Worm (Caenorhabditis elegans) whole organism, L1 larva: ENCODE data around the gene C17H11.1.

ENCODE experiments used
- C16A3.4 ChIP-seq: fragments of 150-350 bp; optimal IDR thresholded peaks from 2 replicates; lab custom pipeline; 2014; ENCODE audit warnings: missing biosample characterization, missing genetic modification characterization
- Y116A8C.19 ChIP-seq: sonication (generic microtip); optimal IDR thresholded peaks from 2 replicates; lab custom pipeline; 2016; ENCODE audit warnings: missing compliant biosample characterization, missing genetic modification characterization, borderline replicate concordance
- ama-1 ChIP-seq: fragments of 150-350 bp; optimal IDR thresholded peaks from 2 replicates; lab custom pipeline; 2014
- blmp-1 ChIP-seq: fragments of 150-350 bp; optimal IDR thresholded peaks from 2 replicates; lab custom pipeline; 2014; ENCODE audit warnings: missing biosample characterization, missing genetic modification characterization
- ceh-63 ChIP-seq: fragments of 200-800 bp; sonication (Bioruptor generic); optimal IDR thresholded peaks from 2 replicates; lab custom pipeline; 2018; ENCODE audit warnings: mild to moderate bottlenecking, missing genetic modification characterization, missing compliant biosample characterization
- ceh-82 ChIP-seq, 3 experiments: fragments of 150-350 bp in 1 of 3; sonication (generic microtip) in 2 of 3; optimal IDR thresholded peaks; 2 replicates each; lab custom pipeline; 2014 to 2017; ENCODE audit warnings: missing biosample characterization in 3 of 3, missing genetic modification characterization in 3 of 3
- ceh-88 ChIP-seq: fragments of 200-800 bp; sonication (Bioruptor generic); IDR thresholded peaks from 2 replicates; pipeline ENCODE4 v1.3.6; 2022; ENCODE audit warnings: missing genetic modification characterization, missing compliant biosample characterization
- ces-1 ChIP-seq: fragments of 150-350 bp; optimal IDR thresholded peaks from 2 replicates; lab custom pipeline; 2014; ENCODE audit warnings: missing biosample characterization, missing genetic modification reagents, missing genetic modification characterization
- dpl-1 ChIP-seq, 3 experiments: fragments of 150-350 bp in 2 of 3; sonication (generic microtip) in 1 of 3; optimal IDR thresholded peaks; 2 replicates each; lab custom pipeline; 2014 to 2017; ENCODE audit warnings: missing biosample characterization in 3 of 3, missing genetic modification characterization in 3 of 3, missing genetic modification reagents in 3 of 3
- dsc-1 ChIP-seq: sonication (generic microtip); optimal IDR thresholded peaks from 2 replicates; lab custom pipeline; 2016; ENCODE audit warnings: mild to moderate bottlenecking, missing genetic modification characterization, missing compliant biosample characterization
- efl-1 ChIP-seq, 4 experiments: fragments of 150-350 bp; optimal IDR thresholded peaks in 3 of 4; peaks in 1 of 4; 1 replicate in 1 of 4; 2 replicates in 3 of 4; lab custom pipeline; 2014; ENCODE audit warnings: missing biosample characterization in 2 of 4, missing genetic modification characterization in 2 of 4, missing genetic modification reagents in 2 of 4
- egl-13 ChIP-seq: sonication (generic microtip); optimal IDR thresholded peaks from 2 replicates; lab custom pipeline; 2016; ENCODE audit warnings: missing genotype, missing genetic modification reagents, missing genetic modification characterization, missing compliant biosample characterization
- fkh-10 ChIP-seq: sonication (generic microtip); optimal IDR thresholded peaks from 2 replicates; lab custom pipeline; 2017; ENCODE audit warnings: missing biosample characterization, missing genetic modification reagents, missing genetic modification characterization
- fkh-8 ChIP-seq: sonication (generic microtip); optimal IDR thresholded peaks from 2 replicates; lab custom pipeline; 2016; ENCODE audit warnings: mild to moderate bottlenecking, missing genetic modification characterization, missing compliant biosample characterization
- grh-1 ChIP-seq: fragments of 200-800 bp; sonication (Bioruptor generic); IDR thresholded peaks from 2 replicates; pipeline ENCODE4 v1.3.6; 2022; ENCODE audit warnings: missing genetic modification reagents, missing genetic modification characterization, missing compliant biosample characterization
- hpl-2 ChIP-seq: fragments of 150-350 bp; optimal IDR thresholded peaks from 2 replicates; lab custom pipeline; 2014; ENCODE audit warnings: missing biosample characterization, missing genetic modification reagents, missing genetic modification characterization
- irx-1 ChIP-seq: sonication (generic microtip); optimal IDR thresholded peaks from 2 replicates; lab custom pipeline; 2016; ENCODE audit warnings: missing genetic modification characterization, missing compliant biosample characterization
- isw-1 ChIP-seq: fragments of 200-800 bp; sonication (Bioruptor generic); IDR thresholded peaks from 2 replicates; pipeline ENCODE4 v1.3.6; 2022; ENCODE audit warnings: missing genetic modification characterization, missing compliant biosample characterization
- lin-14 ChIP-seq: fragments of 200-800 bp; sonication (Bioruptor generic); optimal IDR thresholded peaks from 2 replicates; lab custom pipeline; 2018; ENCODE audit warnings: mild to moderate bottlenecking, missing genetic modification characterization, moderate library complexity, missing compliant biosample characterization
- lin-35 ChIP-seq, 2 experiments: fragments of 150-350 bp; optimal IDR thresholded peaks; 2 replicates each; lab custom pipeline; 2014; ENCODE audit warnings: missing biosample characterization in 2 of 2, missing genetic modification characterization in 2 of 2, missing genetic modification reagents in 2 of 2
- lir-3 ChIP-seq: sonication (generic microtip); optimal IDR thresholded peaks from 2 replicates; lab custom pipeline; 2016; ENCODE audit warnings: mild to moderate bottlenecking, missing genetic modification characterization, moderate library complexity, missing compliant biosample characterization; ENCODE audit not compliant: poor library complexity
- lsy-2 ChIP-seq, 2 experiments: fragments of 150-350 bp; optimal IDR thresholded peaks; 2 replicates each; lab custom pipeline; 2014; ENCODE audit warnings: missing biosample characterization in 2 of 2, missing genetic modification characterization in 2 of 2
- mab-9 ChIP-seq: fragments of 200-800 bp; sonication (Bioruptor generic); IDR thresholded peaks from 2 replicates; pipeline ENCODE4 v1.3.6; 2022; ENCODE audit warnings: missing genetic modification reagents, missing genetic modification characterization, missing compliant biosample characterization
- mdl-1 ChIP-seq, 2 experiments: fragments of 150-350 bp; optimal IDR thresholded peaks; 2 replicates each; lab custom pipeline; 2014 to 2017; ENCODE audit warnings: missing biosample characterization in 2 of 2, missing genetic modification characterization in 2 of 2, inconsistent platforms in 1 of 2
- mef-2 ChIP-seq: fragments of 150-350 bp; optimal IDR thresholded peaks from 2 replicates; lab custom pipeline; 2014; ENCODE audit warnings: missing biosample characterization, missing genetic modification characterization
- mep-1 ChIP-seq: fragments of 150-350 bp; optimal IDR thresholded peaks from 2 replicates; lab custom pipeline; 2014; ENCODE audit warnings: missing biosample characterization, missing genetic modification characterization
- nhr-19 ChIP-seq: fragments of 200-800 bp; sonication (Bioruptor generic); conservative IDR thresholded peaks from 2 replicates; pipeline ENCODE4 v1.3.6; 2022; ENCODE audit warnings: missing genetic modification characterization, missing compliant biosample characterization
- nhr-20 ChIP-seq: sonication (generic microtip); optimal IDR thresholded peaks from 2 replicates; lab custom pipeline; 2016; ENCODE audit warnings: mild to moderate bottlenecking, missing genetic modification characterization, missing compliant biosample characterization
- nhr-47 ChIP-seq: sonication (generic microtip); optimal IDR thresholded peaks from 2 replicates; lab custom pipeline; 2016; ENCODE audit warnings: mild to moderate bottlenecking, missing genetic modification characterization, moderate library complexity, missing compliant biosample characterization
- nhr-71 ChIP-seq: sonication (generic microtip); optimal IDR thresholded peaks from 2 replicates; lab custom pipeline; 2016; ENCODE audit warnings: mild to moderate bottlenecking, missing genetic modification characterization, moderate library complexity, missing compliant biosample characterization
- nhr-76 ChIP-seq: sonication (generic microtip); optimal IDR thresholded peaks from 2 replicates; lab custom pipeline; 2017; ENCODE audit warnings: missing biosample characterization, missing genetic modification characterization
- nhr-77 ChIP-seq: fragments of 150-350 bp; optimal IDR thresholded peaks from 2 replicates; lab custom pipeline; 2014; ENCODE audit warnings: missing biosample characterization, missing genetic modification characterization
- nhr-85 ChIP-seq: sonication (generic microtip); peaks from one replicate; lab custom pipeline; 2016; ENCODE audit warnings: missing genetic modification characterization, inconsistent platforms, missing compliant biosample characterization
- rnt-1 ChIP-seq: sonication (generic microtip); optimal IDR thresholded peaks from 2 replicates; lab custom pipeline; 2016; ENCODE audit warnings: mild to moderate bottlenecking, missing genetic modification characterization, moderate library complexity, missing compliant biosample characterization
- skn-1 ChIP-seq: fragments of 150-350 bp; optimal IDR thresholded peaks from 2 replicates; lab custom pipeline; 2014; ENCODE audit warnings: missing biosample characterization, missing genetic modification characterization
- snpc-4 ChIP-seq: fragments of 150-350 bp; optimal IDR thresholded peaks from 2 replicates; lab custom pipeline; 2014; ENCODE audit warnings: missing biosample characterization, missing genetic modification characterization
- snu-23 ChIP-seq: sonication (generic microtip); optimal IDR thresholded peaks from 2 replicates; lab custom pipeline; 2016; ENCODE audit warnings: missing genetic modification characterization, missing compliant biosample characterization
- sptf-1 ChIP-seq: fragments of 150-350 bp; optimal IDR thresholded peaks from 2 replicates; lab custom pipeline; 2014; ENCODE audit warnings: missing biosample characterization, missing genetic modification characterization
- swsn-7 ChIP-seq: sonication (generic microtip); optimal IDR thresholded peaks from 2 replicates; lab custom pipeline; 2016; ENCODE audit warnings: missing genetic modification characterization, missing compliant biosample characterization
- tbx-2 ChIP-seq: sonication (generic microtip); optimal IDR thresholded peaks from 2 replicates; lab custom pipeline; 2016; ENCODE audit warnings: missing genetic modification characterization, missing compliant biosample characterization
- tlp-1 ChIP-seq: fragments of 150-350 bp; optimal IDR thresholded peaks from 2 replicates; lab custom pipeline; 2014; ENCODE audit warnings: missing biosample characterization, missing genetic modification characterization
- unc-86 ChIP-seq: sonication (generic microtip); optimal IDR thresholded peaks from 2 replicates; lab custom pipeline; 2016; ENCODE audit warnings: missing genetic modification characterization, missing compliant biosample characterization
- unc-98 ChIP-seq: fragments of 200-800 bp; sonication (Bioruptor generic); IDR thresholded peaks from 2 replicates; pipeline ENCODE4 v1.3.6; 2022; ENCODE audit warnings: missing genetic modification characterization, missing compliant biosample characterization
- xbp-1 ChIP-seq: sonication (generic microtip); optimal IDR thresholded peaks from 2 replicates; lab custom pipeline; 2016; ENCODE audit warnings: missing genetic modification characterization, missing compliant biosample characterization
- zag-1 ChIP-seq: fragments of 150-350 bp; optimal IDR thresholded peaks from 2 replicates; lab custom pipeline; 2014; ENCODE audit warnings: missing biosample characterization, missing genetic modification characterization
- ztf-11 ChIP-seq, 2 experiments: sonication (generic microtip); optimal IDR thresholded peaks; 2 replicates each; lab custom pipeline; 2016 to 2017; ENCODE audit warnings: missing genetic modification characterization in 2 of 2, missing biosample characterization in 1 of 2, missing compliant biosample characterization in 1 of 2
- ztf-4 ChIP-seq: fragments of 150-350 bp; optimal IDR thresholded peaks from 2 replicates; lab custom pipeline; 2014; ENCODE audit warnings: missing biosample characterization, missing genetic modification characterization

The C17H11.1 gene

DNA sequence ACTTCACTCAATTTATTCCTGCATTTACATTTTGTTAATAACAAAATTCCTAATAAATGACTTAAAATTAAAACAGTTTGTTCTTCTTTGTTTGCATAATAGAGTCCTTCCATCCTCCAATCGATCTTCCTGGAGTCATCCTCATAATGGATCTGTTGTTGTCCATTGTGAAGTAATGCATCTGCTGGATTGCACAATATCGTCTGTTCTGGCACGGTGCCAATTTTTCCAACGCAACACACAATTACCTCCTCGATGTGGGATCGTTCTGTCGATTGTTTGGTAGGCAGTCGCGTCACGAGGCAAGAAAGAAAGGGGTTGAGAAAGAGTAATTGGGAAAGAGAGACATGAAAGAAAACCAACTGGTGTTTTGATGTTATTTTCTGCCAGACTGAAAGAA lies 13.7 kb upstream of the C17H11.1 start:
- peak in 2 of 3 experiments; percentile 9 to 26 for TF ChIP-seq dpl-1 (GFP tag; optimal IDR thresholded peaks at IDR 0.05; lab: Kevin White, UChicago)
- TF ChIP-seq blmp-1 (tag; lab: Kevin White, UChicago): peak; percentile 65
- no peak for TF ChIP-seq hpl-2 (GFP tag; lab: Kevin White, UChicago)
- TF ChIP-seq nhr-76 (tag; lab: Kevin White, UChicago): no peak
- TF ChIP-seq ces-1 (GFP tag; lab: Kevin White, UChicago): no peak
- TF ChIP-seq nhr-85 (tag; lab: Kevin White, UChicago): peak; percentile 81
- peak; percentile 13 for TF ChIP-seq xbp-1 (tag; lab: Kevin White, UChicago)
- TF ChIP-seq swsn-7: peak; percentile 53
- no peak for TF ChIP-seq snpc-4 (tag; lab: Kevin White, UChicago)
- peak; percentile 72 for TF ChIP-seq mep-1 (tag; lab: Kevin White, UChicago)
- peak; percentile 28 for TF ChIP-seq nhr-20
- peak; percentile 54 for TF ChIP-seq C16A3.4 (tag; lab: Kevin White, UChicago)
- TF ChIP-seq snu-23: peak; percentile 50
- TF ChIP-seq skn-1: peak; percentile 34
- peak; percentile 77 for TF ChIP-seq ama-1 (lab: Kevin White, UChicago)
- TF ChIP-seq mdl-1 (tag; optimal IDR thresholded peaks at IDR 0.05; lab: Kevin White, UChicago): peak in 1 of 2 experiments; percentile 45
- TF ChIP-seq efl-1 (optimal IDR thresholded peaks at IDR 0.05; lab: Kevin White, UChicago): peak; percentile 6 to 23
- TF ChIP-seq efl-1 (GFP tag; optimal IDR thresholded peaks at IDR 0.05 in 1 of 2; lab: Kevin White, UChicago): no peak
- peak; percentile 55 for TF ChIP-seq unc-86 (tag; lab: Kevin White, UChicago)
- TF ChIP-seq Y116A8C.19 (tag; lab: Kevin White, UChicago): no peak
- TF ChIP-seq zag-1 (tag; lab: Kevin White, UChicago): no peak
- peak; percentile 29 for TF ChIP-seq tbx-2 (tag; lab: Kevin White, UChicago)
- TF ChIP-seq ztf-11 (tag; optimal IDR thresholded peaks at IDR 0.05; lab: Kevin White, UChicago): peak in 1 of 2 experiments; percentile 69
- TF ChIP-seq rnt-1 (tag; lab: Kevin White, UChicago): peak; percentile 37
- TF ChIP-seq lsy-2 (tag; optimal IDR thresholded peaks at IDR 0.05; lab: Kevin White, UChicago): peak; percentile 0 to 29
- TF ChIP-seq lin-14 (GFP tag; lab: Kevin White, UChicago): peak; percentile 50
- TF ChIP-seq ceh-63 (GFP tag; lab: Kevin White, UChicago): no peak
- TF ChIP-seq nhr-71 (tag; lab: Kevin White, UChicago): peak; percentile 56

DNA sequence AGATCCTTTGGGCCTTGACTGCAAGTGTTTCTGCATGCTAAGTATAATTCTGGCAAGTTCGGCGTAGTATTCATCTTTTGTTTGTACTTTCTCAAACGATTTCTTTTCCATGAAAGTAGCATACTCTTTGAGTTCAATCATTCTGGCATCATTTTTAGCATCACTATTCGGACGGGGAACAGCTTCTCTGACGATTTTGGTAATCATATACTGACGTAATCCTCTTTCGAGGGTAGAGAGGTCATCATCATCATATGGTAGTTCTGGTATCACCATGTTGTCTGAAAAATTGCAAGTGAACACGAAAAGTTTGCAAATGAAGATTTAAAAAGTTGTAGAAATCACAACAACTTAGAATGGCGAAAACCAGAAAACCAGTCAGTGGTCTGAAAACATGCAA lies 10.9 kb upstream of the C17H11.1 start, which contains the start of gene F22F1.3:
Gene F22F1.3 (minus strand): TSS at position 281 of the 400 bp plus-strand sequence.
- TF ChIP-seq swsn-7 (no peak), mef-2 (tag; lab: Kevin White, UChicago) (no peak), tlp-1 (no peak), unc-98 (GFP tag; lab: Robert Waterston, UW) (no peak), irx-1 (no peak), sptf-1 (tag; lab: Kevin White, UChicago) (no peak)

DNA sequence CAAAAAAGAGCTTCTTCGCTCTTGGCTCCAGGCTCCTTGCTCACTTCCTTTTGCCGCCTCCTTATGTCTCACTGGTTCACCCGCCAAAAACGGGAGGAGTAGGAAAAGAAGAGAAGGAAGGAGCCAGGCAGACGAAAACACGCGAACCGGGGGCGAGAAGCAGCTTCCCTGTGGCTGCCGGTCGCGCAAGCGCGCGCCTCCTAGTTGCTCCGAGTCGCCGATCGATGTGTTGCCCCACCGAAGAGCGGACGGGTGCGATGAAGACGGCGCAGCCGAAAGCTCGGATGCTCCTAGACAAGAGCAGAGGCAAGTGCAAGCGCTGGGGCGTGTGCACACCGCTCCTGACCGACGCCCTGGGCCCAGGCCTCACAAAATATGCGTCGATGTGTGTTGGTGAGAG lies 10.2 kb upstream of the C17H11.1 start:
- TF ChIP-seq tbx-2 (tag; lab: Kevin White, UChicago) (peak; percentile 7), fkh-10 (GFP tag; lab: Kevin White, UChicago) (peak; percentile 62), snu-23 (peak; percentile 15), egl-13 (tag; lab: Kevin White, UChicago) (peak; percentile 57), lin-35 (GFP tag; optimal IDR thresholded peaks at IDR 0.05; lab: Kevin White, UChicago) (peak in 1 of 2 experiments; percentile 27), swsn-7 (peak; percentile 60), sptf-1 (tag; lab: Kevin White, UChicago) (no peak), nhr-47 (tag; lab: Kevin White, UChicago) (peak; percentile 67), efl-1 (optimal IDR thresholded peaks at IDR 0.05; lab: Kevin White, UChicago) (no peak), efl-1 (GFP tag; optimal IDR thresholded peaks at IDR 0.05 in 1 of 2; lab: Kevin White, UChicago) (peak in 1 of 2 experiments; percentile 4), zag-1 (tag; lab: Kevin White, UChicago) (no peak), ztf-4 (tag; lab: Kevin White, UChicago) (no peak), ztf-11 (tag; optimal IDR thresholded peaks at IDR 0.05; lab: Kevin White, UChicago) (peak in 1 of 2 experiments; percentile 24), ceh-82 (tag; optimal IDR thresholded peaks at IDR 0.05; lab: Kevin White, UChicago) (peak; percentile 42 to 64 (median 59)), nhr-77 (tag; lab: Kevin White, UChicago) (no peak), Y116A8C.19 (tag; lab: Kevin White, UChicago) (no peak), isw-1 (GFP tag; lab: Robert Waterston, UW) (peak; percentile 24; the same call in 1 of the 2 replicates), mab-9 (GFP tag; lab: Robert Waterston, UW) (no peak), unc-86 (tag; lab: Kevin White, UChicago) (peak; percentile 30), lin-14 (GFP tag; lab: Kevin White, UChicago) (peak; percentile 88), irx-1 (no peak), dsc-1 (tag; lab: Kevin White, UChicago) (peak; percentile 39), lir-3 (tag; lab: Kevin White, UChicago) (no peak), fkh-8 (tag; lab: Kevin White, UChicago) (peak; percentile 93), ceh-88 (GFP tag; lab: Robert Waterston, UW) (0 out of 2 replicates have a peak, but pooled peaks have one; percentile 37), dpl-1 (GFP tag; optimal IDR thresholded peaks at IDR 0.05; lab: Kevin White, UChicago) (peak in 1 of 3 experiments; percentile 24), grh-1 (GFP tag; lab: Robert Waterston, UW) (no peak), nhr-19 (GFP tag; lab: Robert Waterston, UW) (peak; percentile 29; the same call in 1 of the 2 replicates), ces-1 (GFP tag; lab: Kevin White, UChicago) (no peak)
